Worm (Caenorhabditis elegans) whole organism, young adult: ENCODE results near the gene Y39A1A.9.

ENCODE experiments used
- B0035.1 ChIP-seq: sonication (generic microtip); optimal IDR thresholded peaks from 2 replicates; lab custom pipeline; 2016; ENCODE audit warnings: missing genetic modification characterization, mild to moderate bottlenecking, missing compliant biosample characterization, missing genotype, missing genetic modification reagents
- B0261.1 ChIP-seq: sonication (generic microtip); optimal IDR thresholded peaks from 2 replicates; lab custom pipeline; 2016; ENCODE audit warnings: mild to moderate bottlenecking, missing genetic modification characterization, moderate library complexity, missing compliant biosample characterization
- B0336.3 ChIP-seq: fragments of 200-800 bp; sonication (Bioruptor generic); IDR thresholded peaks from 2 replicates; pipeline ENCODE4 v1.3.6; 2022; ENCODE audit warnings: missing genetic modification characterization, missing compliant biosample characterization
- C06A6.2 ChIP-seq: fragments of 200-800 bp; sonication (Bioruptor generic); conservative IDR thresholded peaks from 2 replicates; pipeline ENCODE4 v1.3.6; 2022; ENCODE audit warnings: missing genetic modification characterization, missing compliant biosample characterization
- D2030.7 ChIP-seq: fragments of 200-800 bp; sonication (Bioruptor generic); IDR thresholded peaks from 2 replicates; pipeline ENCODE4 v1.3.6; 2022; ENCODE audit warnings: missing genetic modification reagents, missing genetic modification characterization, missing compliant biosample characterization
- F22D6.2 ChIP-seq: sonication (generic microtip); optimal IDR thresholded peaks from 2 replicates; lab custom pipeline; 2016; ENCODE audit warnings: mild to moderate bottlenecking, missing genetic modification characterization, missing compliant biosample characterization
- F23B12.7 ChIP-seq: sonication (generic microtip); optimal IDR thresholded peaks from 2 replicates; lab custom pipeline; 2017; ENCODE audit warnings: missing genetic modification characterization, mild to moderate bottlenecking, missing compliant biosample characterization, antibody characterized with exemption, moderate library complexity; ENCODE audit not compliant: insufficient read depth
- F49E8.2 ChIP-seq: sonication (generic microtip); optimal IDR thresholded peaks from 3 replicates; lab custom pipeline; 2017; ENCODE audit warnings: missing genetic modification characterization, mild to moderate bottlenecking, missing compliant biosample characterization, antibody characterized with exemption, moderate library complexity; ENCODE audit not compliant: insufficient read depth
- F55B11.4 ChIP-seq: sonication (generic microtip); optimal IDR thresholded peaks from 2 replicates; lab custom pipeline; 2016; ENCODE audit warnings: missing compliant biosample characterization, missing genetic modification characterization, borderline replicate concordance; ENCODE audit not compliant: insufficient read depth
- F57A8.1 ChIP-seq: fragments of 200-800 bp; sonication (Bioruptor generic); optimal IDR thresholded peaks from 2 replicates; lab custom pipeline; 2018; ENCODE audit warnings: mild to moderate bottlenecking, missing genetic modification characterization, moderate library complexity, missing compliant biosample characterization
- Y53G8AR.9 ChIP-seq: fragments of 200-800 bp; sonication (Bioruptor generic); conservative IDR thresholded peaks from 2 replicates; pipeline ENCODE4 v1.3.6; 2022; ENCODE audit warnings: missing genetic modification reagents, missing genetic modification characterization, missing compliant biosample characterization
- Y67H2A.10 ChIP-seq: fragments of 200-800 bp; sonication (Bioruptor generic); conservative IDR thresholded peaks from 2 replicates; pipeline ENCODE4 v1.3.6; 2022; ENCODE audit warnings: missing genetic modification reagents, missing genetic modification characterization, missing compliant biosample characterization
- Y79H2A.3 ChIP-seq: fragments of 200-800 bp; sonication (Bioruptor generic); conservative IDR thresholded peaks from 2 replicates; pipeline ENCODE4 v1.3.6; 2022; ENCODE audit warnings: missing genetic modification reagents, missing genetic modification characterization, missing compliant biosample characterization
- akir-1 ChIP-seq: fragments of 200-800 bp; sonication (Bioruptor generic); optimal IDR thresholded peaks from 2 replicates; lab custom pipeline; 2018; ENCODE audit warnings: mild to moderate bottlenecking, missing genetic modification characterization, moderate library complexity, missing compliant biosample characterization
- aptf-2 ChIP-seq: fragments of 200-800 bp; sonication (Bioruptor generic); conservative IDR thresholded peaks from 2 replicates; pipeline ENCODE4 v1.3.6; 2022; ENCODE audit warnings: missing genetic modification reagents, missing genetic modification characterization, missing compliant biosample characterization
- aptf-3 ChIP-seq: fragments of 200-800 bp; sonication (Bioruptor generic); IDR thresholded peaks from 2 replicates; pipeline ENCODE4 v1.3.6; 2022; ENCODE audit warnings: missing genetic modification characterization, missing compliant biosample characterization
- athp-1 ChIP-seq: sonication (generic microtip); optimal IDR thresholded peaks from 2 replicates; lab custom pipeline; 2017; ENCODE audit warnings: mild to moderate bottlenecking, missing genetic modification characterization, missing compliant biosample characterization
- bed-1 ChIP-seq: fragments of 200-800 bp; sonication (Bioruptor generic); IDR thresholded peaks from 2 replicates; pipeline ENCODE4 v1.3.6; 2022; ENCODE audit warnings: missing genetic modification reagents, missing genetic modification characterization, missing compliant biosample characterization
- bed-2 ChIP-seq: fragments of 200-800 bp; sonication (Bioruptor generic); IDR thresholded peaks from 2 replicates; pipeline ENCODE4 v1.3.6; 2022; ENCODE audit warnings: missing genetic modification reagents, missing genetic modification characterization, missing compliant biosample characterization
- cebp-1 ChIP-seq, 2 experiments: fragments of 200-800 bp in 1 of 2; sonication (Bioruptor generic) in 1 of 2; sonication (generic microtip) in 1 of 2; IDR thresholded peaks in 1 of 2; optimal IDR thresholded peaks in 1 of 2; 2 replicates each; pipeline versions ENCODE4 v1.3.6 to Lab custom; 2017 to 2022; ENCODE audit warnings: missing compliant biosample characterization in 2 of 2, missing genetic modification characterization in 2 of 2, mild to moderate bottlenecking in 1 of 2, missing genetic modification reagents in 1 of 2, moderate library complexity in 1 of 2
- ceh-58 ChIP-seq: fragments of 200-800 bp; sonication (Bioruptor generic); IDR thresholded peaks from 2 replicates; pipeline ENCODE4 v1.3.6; 2022; ENCODE audit warnings: missing genetic modification characterization, missing compliant biosample characterization
- chd-7 ChIP-seq: sonication (generic microtip); optimal IDR thresholded peaks from 2 replicates; lab custom pipeline; 2016; ENCODE audit warnings: mild to moderate bottlenecking, missing genetic modification characterization, moderate library complexity, missing compliant biosample characterization
- die-1 ChIP-seq: sonication (generic microtip); optimal IDR thresholded peaks from 2 replicates; lab custom pipeline; 2016; ENCODE audit warnings: missing genotype, mild to moderate bottlenecking, missing genetic modification characterization, missing compliant biosample characterization
- dox-1 ChIP-seq: fragments of 200-800 bp; sonication (Bioruptor generic); IDR thresholded peaks from 2 replicates; pipeline ENCODE4 v1.3.6; 2022; ENCODE audit warnings: missing genetic modification reagents, missing genetic modification characterization, missing compliant biosample characterization
- efl-1 ChIP-seq: fragments of 150-350 bp; optimal IDR thresholded peaks from 2 replicates; lab custom pipeline; 2014; ENCODE audit warnings: missing biosample characterization, missing genetic modification reagents, missing genetic modification characterization
- egl-18 ChIP-seq: fragments of 200-800 bp; sonication (Bioruptor generic); IDR thresholded peaks from 2 replicates; pipeline ENCODE4 v1.3.6; 2022; ENCODE audit warnings: missing genetic modification reagents, missing genetic modification characterization, missing compliant biosample characterization
- egl-44 ChIP-seq: fragments of 200-800 bp; sonication (Bioruptor generic); IDR thresholded peaks from 2 replicates; pipeline ENCODE4 v1.3.6; 2022; ENCODE audit warnings: missing genetic modification reagents, missing genetic modification characterization, missing compliant biosample characterization
- fkh-3 ChIP-seq: sonication (generic microtip); optimal IDR thresholded peaks from 2 replicates; lab custom pipeline; 2016; ENCODE audit warnings: mild to moderate bottlenecking, missing genetic modification characterization, missing compliant biosample characterization
- gei-17 ChIP-seq: fragments of 200-800 bp; sonication (Bioruptor generic); optimal IDR thresholded peaks from 2 replicates; lab custom pipeline; 2018; ENCODE audit warnings: mild to moderate bottlenecking, missing genetic modification characterization, missing compliant biosample characterization
- him-1 ChIP-seq: sonication (generic microtip); optimal IDR thresholded peaks from 2 replicates; lab custom pipeline; 2016; ENCODE audit warnings: missing genotype, missing genetic modification reagents, missing genetic modification characterization, missing compliant biosample characterization
- hlh-26 ChIP-seq: fragments of 200-800 bp; sonication (Bioruptor generic); conservative IDR thresholded peaks from 2 replicates; pipeline ENCODE4 v1.3.6; 2022; ENCODE audit warnings: missing genetic modification reagents, missing genetic modification characterization, missing compliant biosample characterization
- hrde-1 ChIP-seq: sonication (generic microtip); optimal IDR thresholded peaks from 2 replicates; lab custom pipeline; 2016; ENCODE audit warnings: missing genetic modification characterization, mild to moderate bottlenecking, missing compliant biosample characterization, moderate library complexity, missing genotype, missing genetic modification reagents, borderline replicate concordance
- let-526 ChIP-seq: fragments of 200-800 bp; sonication (Bioruptor generic); IDR thresholded peaks from 2 replicates; pipeline ENCODE4 v1.3.6; 2022; ENCODE audit warnings: missing genetic modification reagents, missing genetic modification characterization, missing compliant biosample characterization
- lsy-27 ChIP-seq: sonication (generic microtip); optimal IDR thresholded peaks from 2 replicates; lab custom pipeline; 2017; ENCODE audit warnings: missing genetic modification characterization, mild to moderate bottlenecking, missing compliant biosample characterization, antibody characterized with exemption, missing genotype, borderline replicate concordance; ENCODE audit not compliant: insufficient read depth
- madf-3 ChIP-seq: fragments of 200-800 bp; sonication (Bioruptor generic); IDR thresholded peaks from 2 replicates; pipeline ENCODE4 v1.3.6; 2022; ENCODE audit warnings: missing genetic modification reagents, missing genetic modification characterization, missing compliant biosample characterization
- madf-8 ChIP-seq: fragments of 200-800 bp; sonication (Bioruptor generic); conservative IDR thresholded peaks from 2 replicates; pipeline ENCODE4 v1.3.6; 2022; ENCODE audit warnings: missing genetic modification reagents, missing genetic modification characterization, missing compliant biosample characterization
- mel-28 ChIP-seq: sonication (generic microtip); optimal IDR thresholded peaks from 2 replicates; lab custom pipeline; 2016; ENCODE audit warnings: borderline replicate concordance, mild to moderate bottlenecking, missing genetic modification characterization, missing compliant biosample characterization
- nhr-120 ChIP-seq: fragments of 200-800 bp; sonication (Bioruptor generic); IDR thresholded peaks from 2 replicates; pipeline ENCODE4 v1.3.6; 2022; ENCODE audit warnings: missing genetic modification characterization, missing compliant biosample characterization
- nhr-27 ChIP-seq: fragments of 200-800 bp; sonication (Bioruptor generic); optimal IDR thresholded peaks from 2 replicates; lab custom pipeline; 2018; ENCODE audit warnings: mild to moderate bottlenecking, missing genetic modification characterization, moderate library complexity, missing compliant biosample characterization
- pha-4 ChIP-seq: fragments of 150-350 bp; sonication (generic microtip); optimal IDR thresholded peaks from 2 replicates; lab custom pipeline; 2014; ENCODE audit warnings: missing biosample characterization, missing genetic modification reagents, missing genetic modification characterization
- rec-8 ChIP-seq, 2 experiments: sonication (generic microtip); optimal IDR thresholded peaks; 2 replicates each; lab custom pipeline; 2016; ENCODE audit warnings: mild to moderate bottlenecking in 2 of 2, missing genetic modification characterization in 2 of 2, missing genetic modification reagents in 2 of 2, missing genotype in 2 of 2, missing biosample characterization in 1 of 2, missing compliant biosample characterization in 1 of 2, moderate library complexity in 1 of 2
- sdz-38 ChIP-seq: sonication (generic microtip); optimal IDR thresholded peaks from 2 replicates; lab custom pipeline; 2016; ENCODE audit warnings: missing genotype, missing genetic modification characterization, missing compliant biosample characterization
- sea-2 ChIP-seq: fragments of 200-800 bp; sonication (Bioruptor generic); IDR thresholded peaks from 2 replicates; pipeline ENCODE4 v1.3.6; 2022; ENCODE audit warnings: missing genetic modification characterization, missing compliant biosample characterization
- snpc-3.4 ChIP-seq: sonication (generic microtip); optimal IDR thresholded peaks from 2 replicates; lab custom pipeline; 2017; ENCODE audit warnings: missing genetic modification characterization, mild to moderate bottlenecking, missing compliant biosample characterization, antibody characterized with exemption, moderate library complexity, missing genotype, missing genetic modification reagents
- somi-1 ChIP-seq: fragments of 200-800 bp; sonication (Bioruptor generic); optimal IDR thresholded peaks from 2 replicates; lab custom pipeline; 2018; ENCODE audit warnings: mild to moderate bottlenecking, missing genetic modification characterization, missing compliant biosample characterization
- ztf-26 ChIP-seq: sonication (generic microtip); optimal IDR thresholded peaks from 2 replicates; lab custom pipeline; 2017; ENCODE audit warnings: missing genetic modification characterization, missing compliant biosample characterization
- ztf-3 ChIP-seq: fragments of 200-800 bp; sonication (Bioruptor generic); optimal IDR thresholded peaks from 2 replicates; lab custom pipeline; 2018; ENCODE audit warnings: mild to moderate bottlenecking, missing genetic modification characterization, missing compliant biosample characterization
- ztf-6 ChIP-seq: fragments of 200-800 bp; sonication (Bioruptor generic); IDR thresholded peaks from 2 replicates; pipeline ENCODE4 v1.3.6; 2022; ENCODE audit warnings: missing genetic modification reagents, missing genetic modification characterization, missing compliant biosample characterization

The Y39A1A.9 gene

DNA sequence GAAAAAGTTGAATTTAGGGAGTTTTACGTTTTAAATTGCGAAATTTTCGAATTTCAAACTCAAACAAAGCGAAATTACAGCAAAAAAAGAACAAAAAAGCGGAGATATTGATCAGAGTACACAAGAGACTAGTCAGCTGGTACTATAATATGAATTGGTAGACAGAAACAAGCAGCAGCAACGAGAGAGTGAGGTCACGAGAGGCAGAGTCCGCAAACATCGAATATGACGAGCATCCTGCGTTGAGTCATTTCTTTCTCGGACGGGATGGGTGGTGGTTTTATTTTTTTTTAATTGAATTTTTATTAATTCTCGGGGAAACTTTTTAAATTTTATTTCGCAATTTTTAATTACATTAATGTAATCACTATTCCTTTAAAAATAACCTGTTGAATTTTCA, 33.6 kb downstream of the Y39A1A.9 start (continued):
- TF ChIP-seq B0035.1 (tag; lab: Kevin White, UChicago): no peak
- TF ChIP-seq bed-2: no peak
- TF ChIP-seq madf-8 (GFP tag; lab: Robert Waterston, UW): no peak
- no peak for TF ChIP-seq nhr-27 (tag; lab: Kevin White, UChicago)
- no peak for TF ChIP-seq F55B11.4 (tag; lab: Kevin White, UChicago)
- no peak for TF ChIP-seq snpc-3.4
- TF ChIP-seq B0261.1 (tag; lab: Kevin White, UChicago): no peak
- no peak for TF ChIP-seq ztf-26 (tag; lab: Kevin White, UChicago)
- TF ChIP-seq aptf-3 (GFP tag; lab: Robert Waterston, UW): no peak
- TF ChIP-seq Y67H2A.10 (GFP tag; lab: Robert Waterston, UW): no peak
- TF ChIP-seq F23B12.7 (tag; lab: Kevin White, UChicago): peak; percentile 4
- no peak for TF ChIP-seq hrde-1
- no peak for TF ChIP-seq akir-1 (GFP tag; lab: Kevin White, UChicago)
- peak; percentile 32; the same call in 1 of the 2 replicates for TF ChIP-seq egl-44 (GFP tag; lab: Robert Waterston, UW)
- no peak for TF ChIP-seq somi-1 (GFP tag; lab: Kevin White, UChicago)
- TF ChIP-seq sea-2 (GFP tag; lab: Robert Waterston, UW): no peak
- TF ChIP-seq Y53G8AR.9 (GFP tag; lab: Robert Waterston, UW): no peak
- no peak for TF ChIP-seq sdz-38 (tag; lab: Kevin White, UChicago)
- no peak for TF ChIP-seq hlh-26
- peak; percentile 32 for TF ChIP-seq pha-4
- no peak for TF ChIP-seq efl-1 (GFP tag; lab: Kevin White, UChicago)
- TF ChIP-seq gei-17 (GFP tag; lab: Kevin White, UChicago): no peak
- TF ChIP-seq chd-7 (tag; lab: Kevin White, UChicago): no peak
- TF ChIP-seq dox-1 (GFP tag; lab: Robert Waterston, UW): no peak
- TF ChIP-seq athp-1 (tag; lab: Kevin White, UChicago): no peak
- no peak for TF ChIP-seq die-1
- TF ChIP-seq D2030.7: no peak
- TF ChIP-seq cebp-1 (GFP tag; IDR thresholded peaks at IDR 0.05; lab: Robert Waterston, UW): peak; percentile 59; the same call in 1 of the 2 replicates
- TF ChIP-seq cebp-1 (tag; optimal IDR thresholded peaks at IDR 0.05; lab: Kevin White, UChicago): peak; percentile 92
- TF ChIP-seq lsy-27 (tag; lab: Kevin White, UChicago): no peak
- TF ChIP-seq aptf-2 (GFP tag; lab: Robert Waterston, UW): no peak
- TF ChIP-seq egl-18 (GFP tag; lab: Robert Waterston, UW): no peak
- no peak for TF ChIP-seq let-526
- TF ChIP-seq F22D6.2 (tag; lab: Kevin White, UChicago): no peak
- no peak for TF ChIP-seq ceh-58 (GFP tag; lab: Robert Waterston, UW)
- no peak for TF ChIP-seq ztf-6 (GFP tag; lab: Robert Waterston, UW)
- TF ChIP-seq B0336.3 (GFP tag; lab: Robert Waterston, UW): 0 out of 2 replicates have a peak, but pooled peaks have one; percentile 28
- TF ChIP-seq ztf-3 (GFP tag; lab: Kevin White, UChicago): no peak
- TF ChIP-seq C06A6.2 (GFP tag; lab: Robert Waterston, UW): no peak
- no peak for TF ChIP-seq him-1
- TF ChIP-seq Y79H2A.3 (GFP tag; lab: Robert Waterston, UW): no peak
- no peak for TF ChIP-seq nhr-120 (GFP tag; lab: Robert Waterston, UW)
- no peak for TF ChIP-seq rec-8 (tag; optimal IDR thresholded peaks at IDR 0.05; lab: Kevin White, UChicago)
- no peak for TF ChIP-seq bed-1
- no peak for TF ChIP-seq F57A8.1 (GFP tag; lab: Kevin White, UChicago)
- no peak for TF ChIP-seq mel-28 (tag; lab: Kevin White, UChicago)
- no peak for TF ChIP-seq fkh-3 (tag; lab: Kevin White, UChicago)
- TF ChIP-seq madf-3 (GFP tag; lab: Robert Waterston, UW): no peak
- TF ChIP-seq F49E8.2: no peak
